Fruit fly (Drosophila melanogaster): ENCODE data around the gene pon.

DNA sequence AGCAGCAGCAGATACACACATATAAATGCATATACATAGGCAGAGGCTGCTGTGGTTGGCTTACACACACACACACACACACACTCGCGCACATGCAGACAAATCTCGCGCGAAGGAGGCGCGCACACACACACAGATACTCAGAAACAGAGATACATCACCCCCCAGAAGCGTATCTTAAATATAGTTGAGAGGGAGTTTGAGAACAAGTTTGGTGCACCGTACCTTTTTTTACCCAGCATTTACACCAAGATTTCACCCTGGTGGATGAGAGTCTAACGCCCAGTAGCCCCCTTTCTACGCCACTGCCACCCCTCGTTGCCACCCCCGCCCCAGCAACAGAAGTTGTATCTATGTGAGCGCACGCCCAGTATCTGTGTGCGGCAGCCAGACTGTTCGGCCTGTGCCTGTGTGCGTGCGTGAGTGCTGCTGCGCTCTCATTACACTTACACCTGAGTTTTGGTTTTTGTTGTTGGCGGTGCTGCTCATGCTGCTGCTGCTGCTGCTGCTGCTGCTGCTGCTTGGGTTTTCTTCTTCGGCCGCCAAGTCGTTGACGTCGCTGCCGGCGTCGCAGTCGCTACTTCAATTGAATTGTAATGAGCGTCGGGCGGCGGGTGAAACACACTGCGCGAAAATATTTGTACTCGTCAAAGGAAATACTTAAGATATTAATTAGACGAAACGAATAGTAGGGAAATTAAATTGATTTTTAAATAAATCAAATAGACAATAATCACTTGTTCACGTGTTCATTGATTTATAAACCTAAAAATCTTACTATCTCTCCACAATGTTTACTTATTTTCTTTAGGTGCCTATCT is 46.0 kb upstream of the pon start:
- TF ChIP-seq CG6854 (GFP tag; optimal IDR thresholded peaks at IDR 0.05) (peak; percentile 84), Hr39 (GFP tag; optimal IDR thresholded peaks at IDR 0.05) (peak; percentile 86), CG7368 (GFP tag; optimal IDR thresholded peaks at IDR 0.05) (peak; percentile 96), Lpt (GFP tag; optimal IDR thresholded peaks at IDR 0.05) (peak; percentile 86), dac (GFP tag; optimal IDR thresholded peaks at IDR 0.05) (peak; percentile 92), CG6276 (GFP tag; optimal IDR thresholded peaks at IDR 0.05) (peak; percentile 85), CG8119 (GFP tag; IDR thresholded peaks at IDR 0.05) (peak; percentile 91), CG4318 (GFP tag; optimal IDR thresholded peaks at IDR 0.05) (peak; percentile 93), CG11762 (GFP tag; optimal IDR thresholded peaks at IDR 0.05; ENCODE audit: insufficient read depth) (peak; percentile 89), CG8632 (GFP tag; optimal IDR thresholded peaks at IDR 0.05) (peak; percentile 90), Blimp-1 (GFP tag; optimal IDR thresholded peaks at IDR 0.05) (peak; percentile 78)

Data from whole organism, prepupa.